Fruit fly (Drosophila melanogaster) whole organism, embryonic: ENCODE results near the gene CG11986.

Experiments used
- B-H2 ChIP-seq: fragments of 200-800 bp; sonication (Bioruptor generic); optimal IDR thresholded peaks from 2 replicates; lab custom pipeline; 2018; ENCODE audit warnings: missing biosample characterization, mild to moderate bottlenecking, missing genetic modification characterization
- Bdp1 ChIP-seq: fragments of 200-800 bp; sonication (Bioruptor generic); optimal IDR thresholded peaks from 3 replicates; lab custom pipeline; 2016; ENCODE audit warnings: missing biosample characterization, missing genetic modification characterization
- CG10565 ChIP-seq: fragments of 200-800 bp; sonication (Bioruptor generic); optimal IDR thresholded peaks from 3 replicates; lab custom pipeline; 2016; ENCODE audit warnings: missing biosample characterization, mild to moderate bottlenecking, missing genetic modification characterization
- CG11695 ChIP-seq: fragments of 200-800 bp; sonication (Bioruptor generic); IDR thresholded peaks from 3 replicates; pipeline ENCODE4 v1.3.6; 2022; ENCODE audit warnings: missing biosample characterization, missing genetic modification characterization
- CG12104 ChIP-seq: fragments of 200-800 bp; sonication (Bioruptor generic); optimal IDR thresholded peaks from 3 replicates; lab custom pipeline; 2016; ENCODE audit warnings: missing biosample characterization, missing genetic modification characterization
- CG14667 ChIP-seq: fragments of 200-800 bp; sonication (Bioruptor generic); IDR thresholded peaks from 2 replicates; pipeline ENCODE4 v1.3.6; 2022; ENCODE audit warnings: missing biosample characterization, missing genetic modification characterization
- CG15073 ChIP-seq: fragments of 200-800 bp; sonication (Bioruptor generic); optimal IDR thresholded peaks from 2 replicates; lab custom pipeline; 2016; ENCODE audit warnings: missing biosample characterization, missing genetic modification characterization
- CG1529 ChIP-seq: fragments of 200-800 bp; sonication (Bioruptor generic); optimal IDR thresholded peaks from 3 replicates; lab custom pipeline; 2018; ENCODE audit warnings: missing biosample characterization, missing genetic modification characterization
- CG17568 ChIP-seq: fragments of 200-800 bp; sonication (Bioruptor generic); optimal IDR thresholded peaks from 2 replicates; lab custom pipeline; 2018; ENCODE audit warnings: missing biosample characterization, mild to moderate bottlenecking, missing genetic modification characterization, moderate library complexity
- CG32767 ChIP-seq: fragments of 200-800 bp; sonication (Bioruptor generic); IDR thresholded peaks from 2 replicates; pipeline ENCODE4 v1.3.6; 2022; ENCODE audit warnings: missing biosample characterization, missing genetic modification characterization
- CG34422 ChIP-seq: fragments of 200-800 bp; sonication (Bioruptor generic); IDR thresholded peaks from 3 replicates; pipeline ENCODE4 v1.3.6; 2022; ENCODE audit warnings: missing biosample characterization, missing genetic modification characterization
- CG4282 ChIP-seq: fragments of 200-800 bp; sonication (Bioruptor generic); optimal IDR thresholded peaks from 2 replicates; lab custom pipeline; 2016; ENCODE audit warnings: missing biosample characterization, missing genetic modification characterization
- CG4328 ChIP-seq: fragments of 200-800 bp; sonication (Bioruptor generic); optimal IDR thresholded peaks from 3 replicates; lab custom pipeline; 2017; ENCODE audit warnings: missing biosample characterization, missing genetic modification reagents, missing genetic modification characterization
- CG7963 ChIP-seq: fragments of 200-800 bp; sonication (Bioruptor generic); IDR thresholded peaks from 3 replicates; pipeline ENCODE4 v1.3.6; 2022; ENCODE audit warnings: missing biosample characterization, missing genetic modification characterization; ENCODE audit not compliant: partially characterized antibody
- CG8765 ChIP-seq: fragments of 200-800 bp; sonication (Bioruptor generic); IDR thresholded peaks from 2 replicates; pipeline ENCODE4 v1.3.6; 2022; ENCODE audit warnings: missing biosample characterization, missing genetic modification characterization
- CG9727 ChIP-seq: fragments of 200-800 bp; sonication (Bioruptor generic); optimal IDR thresholded peaks from 3 replicates; lab custom pipeline; 2017; ENCODE audit warnings: missing biosample characterization, mild to moderate bottlenecking, missing genetic modification characterization
- CkIIα-i1 ChIP-seq: fragments of 200-800 bp; sonication (Bioruptor generic); IDR thresholded peaks from 2 replicates; pipeline ENCODE4 v1.3.6; 2022; ENCODE audit warnings: missing biosample characterization, missing genetic modification characterization
- Doc2 ChIP-seq: fragments of 200-800 bp; sonication (Bioruptor generic); IDR thresholded peaks from 2 replicates; pipeline ENCODE4 v1.3.6; 2022; ENCODE audit warnings: missing biosample characterization, missing genetic modification characterization
- HLH4C ChIP-seq: fragments of 200-800 bp; sonication (Bioruptor generic); IDR thresholded peaks from 3 replicates; pipeline ENCODE4 v1.3.6; 2022; ENCODE audit warnings: missing biosample characterization, missing genetic modification characterization; ENCODE audit not compliant: partially characterized antibody
- HmgD ChIP-seq: fragments of 200-800 bp; sonication (Bioruptor generic); optimal IDR thresholded peaks from 3 replicates; lab custom pipeline; 2016; ENCODE audit warnings: missing biosample characterization, missing genetic modification characterization
- Med ChIP-seq: fragments of 200-800 bp; sonication (Bioruptor generic); peaks from one replicate; lab custom pipeline; 2016; ENCODE audit warnings: missing biosample characterization, missing genetic modification characterization, mild to moderate bottlenecking, inconsistent platforms, moderate library complexity
- Rfx ChIP-seq: fragments of 200-800 bp; sonication (Bioruptor generic); IDR thresholded peaks from 2 replicates; pipeline ENCODE4 v1.3.6; 2022; ENCODE audit warnings: missing biosample characterization, missing genetic modification characterization
- Scr ChIP-seq: fragments of 200-800 bp; sonication (Bioruptor generic); IDR thresholded peaks from 2 replicates; pipeline ENCODE4 v1.3.6; 2022; ENCODE audit warnings: missing biosample characterization, missing genetic modification characterization; ENCODE audit not compliant: partially characterized antibody
- Vsx1 ChIP-seq: fragments of 200-800 bp; sonication (Bioruptor generic); optimal IDR thresholded peaks from 2 replicates; lab custom pipeline; 2017; ENCODE audit warnings: missing biosample characterization, mild to moderate bottlenecking, missing genetic modification characterization, missing genetic modification reagents
- amos ChIP-seq: fragments of 200-800 bp; sonication (Bioruptor generic); IDR thresholded peaks from 2 replicates; pipeline ENCODE4 v1.3.6; 2022; ENCODE audit warnings: missing biosample characterization, missing genetic modification characterization; ENCODE audit not compliant: partially characterized antibody
- aop ChIP-seq: fragments of 200-800 bp; sonication (Bioruptor generic); IDR thresholded peaks from 2 replicates; pipeline ENCODE4 v1.3.6; 2022; ENCODE audit warnings: missing biosample characterization, missing genetic modification characterization
- ara ChIP-seq: fragments of 200-800 bp; sonication (Bioruptor generic); IDR thresholded peaks from 2 replicates; pipeline ENCODE4 v1.3.6; 2022; ENCODE audit warnings: missing biosample characterization, missing genetic modification characterization
- az2 ChIP-seq: fragments of 200-800 bp; sonication (Bioruptor generic); optimal IDR thresholded peaks from 3 replicates; lab custom pipeline; 2016; ENCODE audit warnings: missing biosample characterization, missing genetic modification characterization
- cad ChIP-seq: fragments of >200 bp; optimal IDR thresholded peaks from 2 replicates; lab custom pipeline; 2017; ENCODE audit warnings: missing biosample characterization, missing genetic modification characterization
- cas ChIP-seq: fragments of 200-800 bp; sonication (Bioruptor generic); IDR thresholded peaks from 2 replicates; pipeline ENCODE4 v1.3.6; 2022; ENCODE audit warnings: missing biosample characterization, missing genetic modification characterization
- dmrt11E ChIP-seq: fragments of 200-800 bp; sonication (Bioruptor generic); optimal IDR thresholded peaks from 3 replicates; lab custom pipeline; 2018; ENCODE audit warnings: missing biosample characterization, mild to moderate bottlenecking, missing genetic modification characterization, moderate library complexity
- dpn ChIP-seq, 2 experiments: fragments of 200-800 bp; sonication (Bioruptor generic); optimal IDR thresholded peaks; 3 replicates each; lab custom pipeline; 2016; ENCODE audit warnings: missing biosample characterization in 2 of 2, missing genetic modification characterization in 2 of 2
- emc ChIP-seq: fragments of 200-800 bp; sonication (Bioruptor generic); optimal IDR thresholded peaks from 2 replicates; lab custom pipeline; 2016; ENCODE audit warnings: missing biosample characterization, missing genetic modification characterization
- en ChIP-seq: fragments of 200-800 bp; sonication (Bioruptor generic); optimal IDR thresholded peaks from 2 replicates; lab custom pipeline; 2016; ENCODE audit warnings: missing biosample characterization, missing genetic modification characterization
- eve ChIP-seq, 2 experiments: fragments of >200 bp; optimal IDR thresholded peaks; 2 replicates each; lab custom pipeline; 2017; ENCODE audit warnings: missing biosample characterization in 2 of 2, missing genetic modification characterization in 2 of 2
- ewg ChIP-seq: fragments of 200-800 bp; sonication (Bioruptor generic); optimal IDR thresholded peaks from 3 replicates; lab custom pipeline; 2017; ENCODE audit warnings: mild to moderate bottlenecking, missing biosample characterization, missing genetic modification reagents, missing genetic modification characterization
- gsb-n ChIP-seq: fragments of 200-800 bp; sonication (Bioruptor generic); optimal IDR thresholded peaks from 3 replicates; lab custom pipeline; 2018; ENCODE audit warnings: missing biosample characterization, mild to moderate bottlenecking, missing genetic modification characterization
- hb ChIP-seq: fragments of 200-800 bp; sonication (Bioruptor generic); IDR thresholded peaks from 3 replicates; pipeline ENCODE4 v1.3.6; 2022; ENCODE audit warnings: missing biosample characterization, missing genetic modification characterization; ENCODE audit not compliant: partially characterized antibody
- hbn ChIP-seq: fragments of 200-800 bp; sonication (Bioruptor generic); IDR thresholded peaks from 2 replicates; pipeline ENCODE4 v1.3.6; 2022; ENCODE audit warnings: missing biosample characterization, missing genetic modification characterization; ENCODE audit not compliant: partially characterized antibody
- ind ChIP-seq: fragments of 200-800 bp; sonication (Bioruptor generic); optimal IDR thresholded peaks from 3 replicates; lab custom pipeline; 2016; ENCODE audit warnings: missing biosample characterization, missing genetic modification characterization
- nerfin-2 ChIP-seq: fragments of 200-800 bp; sonication (Bioruptor generic); IDR thresholded peaks from 2 replicates; pipeline ENCODE4 v1.3.6; 2022; ENCODE audit warnings: missing biosample characterization, missing genetic modification characterization; ENCODE audit not compliant: partially characterized antibody
- oc ChIP-seq: fragments of 200-800 bp; sonication (Bioruptor generic); optimal IDR thresholded peaks from 2 replicates; lab custom pipeline; 2018; ENCODE audit warnings: missing biosample characterization, mild to moderate bottlenecking, missing genetic modification characterization, moderate library complexity
- pan ChIP-seq, 4 experiments: fragments of >200 bp in 3 of 4; fragments of 200-800 bp in 1 of 4; sonication (Bioruptor generic) in 1 of 4; optimal IDR thresholded peaks in 3 of 4; IDR thresholded peaks in 1 of 4; 2 replicates each; pipeline versions ENCODE4 v1.3.6 to Lab custom; 2017 to 2022; ENCODE audit warnings: missing biosample characterization in 2 of 4, missing genetic modification characterization in 2 of 4, mixed read lengths in 1 of 4
- pfk ChIP-seq: fragments of 200-800 bp; sonication (Bioruptor generic); optimal IDR thresholded peaks from 2 replicates; lab custom pipeline; 2018; ENCODE audit warnings: missing biosample characterization, mild to moderate bottlenecking, missing genetic modification characterization, moderate library complexity
- phol ChIP-seq: fragments of 200-800 bp; sonication (Bioruptor generic); optimal IDR thresholded peaks from 3 replicates; lab custom pipeline; 2018; ENCODE audit warnings: missing biosample characterization, mild to moderate bottlenecking, missing genetic modification characterization, moderate library complexity
- pum ChIP-seq: fragments of 200-800 bp; sonication (Bioruptor generic); optimal IDR thresholded peaks from 2 replicates; lab custom pipeline; 2016; ENCODE audit warnings: missing biosample characterization, missing genetic modification characterization
- rib ChIP-seq: fragments of 200-800 bp; sonication (Bioruptor generic); IDR thresholded peaks from 2 replicates; pipeline ENCODE4 v1.3.6; 2022; ENCODE audit warnings: missing biosample characterization, missing genetic modification characterization
- sug ChIP-seq: fragments of 200-800 bp; optimal IDR thresholded peaks from 2 replicates; lab custom pipeline; 2019; ENCODE audit warnings: missing biosample characterization, mild to moderate bottlenecking, missing genetic modification characterization, moderate library complexity
- tll ChIP-seq, 2 experiments: fragments of 200-800 bp in 1 of 2; fragments of >200 bp in 1 of 2; sonication (Bioruptor generic) in 1 of 2; optimal IDR thresholded peaks; 2 replicates each; lab custom pipeline; 2017 to 2019; ENCODE audit warnings: missing biosample characterization in 2 of 2, missing genetic modification characterization in 2 of 2, mild to moderate bottlenecking in 1 of 2, moderate library complexity in 1 of 2
- unc-4 ChIP-seq: fragments of 200-800 bp; sonication (Bioruptor generic); IDR thresholded peaks from 2 replicates; pipeline ENCODE4 v1.3.6; 2022; ENCODE audit warnings: missing biosample characterization, missing genetic modification characterization; ENCODE audit not compliant: partially characterized antibody

CG11986 gene

DNA sequence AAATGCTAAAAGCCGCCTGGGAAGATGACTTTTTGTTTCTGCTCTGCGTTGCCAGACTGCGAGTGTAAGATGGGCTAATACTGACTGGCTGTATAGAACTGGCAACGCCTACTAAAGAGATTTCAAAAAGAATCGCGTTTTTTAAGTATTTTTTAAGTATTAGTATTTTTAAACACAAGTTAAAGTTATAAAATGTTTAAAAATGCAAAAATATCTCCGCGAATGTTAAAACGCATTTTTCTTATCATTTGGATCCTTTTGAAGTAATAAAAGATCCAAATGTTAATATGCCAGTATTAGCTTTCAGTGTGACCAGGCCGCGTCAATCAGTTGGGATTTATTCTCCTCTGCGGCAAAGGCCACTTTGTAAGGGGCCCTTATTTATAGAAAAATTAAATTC is 9.1 kb upstream of the CG11986 start, which contains the start of the genes Prosbeta3 and Iru (continued):
- TF ChIP-seq dpn (GFP tag; optimal IDR thresholded peaks at IDR 0.05; lab: Kevin White, UChicago) (peak in 1 of 2 experiments; percentile 1), CG4282 (GFP tag; lab: Kevin White, UChicago) (no peak), CkIIα-i1 (GFP tag; lab: Robert Waterston, UW) (no peak), gsb-n (no peak), emc (GFP tag; lab: Kevin White, UChicago) (no peak), phol (tag; lab: Kevin White, UChicago) (peak; percentile 56), hbn (GFP tag; lab: Robert Waterston, UW) (no peak), CG7963 (GFP tag; lab: Robert Waterston, UW) (no peak), eve (GFP tag; optimal IDR thresholded peaks at IDR 0.05; lab: Kevin White, UChicago) (no peak), ara (no peak), Scr (GFP tag; lab: Robert Waterston, UW) (0 out of 2 replicates have a peak, but pooled peaks have one; percentile 7), Rfx (GFP tag; lab: Robert Waterston, UW) (no peak), pfk (GFP tag; lab: Kevin White, UChicago) (no peak), amos (GFP tag; lab: Robert Waterston, UW) (peak; percentile 31; the same call in 1 of the 2 replicates), HmgD (no peak), ewg (no peak), CG8765 (GFP tag; lab: Robert Waterston, UW) (no peak), CG1529 (GFP tag; lab: Kevin White, UChicago) (no peak), CG15073 (GFP tag; lab: Kevin White, UChicago) (no peak), aop (GFP tag; lab: Robert Waterston, UW) (no peak), cas (no peak), CG4328 (GFP tag; lab: Kevin White, UChicago) (no peak), Vsx1 (GFP tag; lab: Kevin White, UChicago) (no peak), B-H2 (GFP tag; lab: Kevin White, UChicago) (no peak), rib (GFP tag; lab: Robert Waterston, UW) (no peak), pan (optimal IDR thresholded peaks at IDR 0.05; lab: Kevin White, UChicago) (no peak), pan (GFP tag; optimal IDR thresholded peaks at IDR 0.05 in 1 of 2, IDR thresholded peaks at IDR 0.05 in 1 of 2) (no peak), en (no peak), tll (GFP tag; optimal IDR thresholded peaks at IDR 0.05; lab: Kevin White, UChicago) (peak in 1 of 2 experiments; percentile 85), CG34422 (GFP tag; lab: Robert Waterston, UW) (no peak), ind (GFP tag; lab: Kevin White, UChicago) (no peak), cad (no peak), hb (no peak), CG12104 (no peak), CG17568 (GFP tag; lab: Kevin White, UChicago) (no peak), Doc2 (no peak), az2 (GFP tag; lab: Kevin White, UChicago) (no peak), Med (peak; percentile 83), oc (no peak), unc-4 (GFP tag; lab: Robert Waterston, UW) (0 out of 2 replicates have a peak, but pooled peaks have one; percentile 28), CG10565 (GFP tag; lab: Kevin White, UChicago) (no peak), CG32767 (GFP tag; lab: Robert Waterston, UW) (no peak), nerfin-2 (GFP tag; lab: Robert Waterston, UW) (no peak), pum (GFP tag; lab: Kevin White, UChicago) (no peak), dmrt11E (tag; lab: Kevin White, UChicago) (no peak), CG9727 (GFP tag; lab: Kevin White, UChicago) (no peak), HLH4C (no peak), Bdp1 (GFP tag; lab: Kevin White, UChicago) (no peak), CG11695 (GFP tag; lab: Robert Waterston, UW) (no peak), sug (tag; lab: Kevin White, UChicago) (peak; percentile 35), CG14667 (GFP tag; lab: Robert Waterston, UW) (no peak)
